Fruit fly (Drosophila melanogaster): Measurements from ENCODE around the gene Best1.

Gene Best1

DNA sequence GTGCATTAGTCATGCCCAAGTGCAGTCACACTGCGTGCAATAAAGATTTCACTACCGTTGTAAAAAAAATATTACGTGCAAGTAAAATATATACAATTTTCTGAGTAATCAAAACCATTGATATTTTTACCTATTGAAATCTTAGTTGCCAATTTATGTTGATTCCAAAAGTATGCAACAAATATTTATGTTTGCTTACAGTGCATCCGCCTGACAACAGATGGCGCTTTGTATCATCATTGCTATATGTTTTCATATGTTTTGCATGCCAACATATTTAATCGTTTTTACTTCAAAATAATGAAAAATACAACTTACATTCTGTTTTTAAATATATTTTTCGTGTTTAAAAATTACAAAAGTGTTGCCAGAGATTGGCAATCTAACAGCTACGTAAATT lies 33.3 kb upstream of the Best1 start (continued):
- peak; percentile 75 for TF ChIP-seq zen (tag; optimal IDR thresholded peaks at IDR 0.05)
- TF ChIP-seq eyg (GFP tag; optimal IDR thresholded peaks at IDR 0.05) = no peak
- TF ChIP-seq gem (tag; optimal IDR thresholded peaks at IDR 0.05) = peak; percentile 27
- peak; percentile 39 for TF ChIP-seq CG9727 (GFP tag; optimal IDR thresholded peaks at IDR 0.05)
- TF ChIP-seq Xbp1 (GFP tag; optimal IDR thresholded peaks at IDR 0.05) = peak; percentile 43
- no peak for TF ChIP-seq CG10462 (GFP tag; optimal IDR thresholded peaks at IDR 0.05)
- TF ChIP-seq gce (GFP tag; IDR thresholded peaks at IDR 0.05) = no peak
- no peak for TF ChIP-seq Doc2 (GFP tag; IDR thresholded peaks at IDR 0.05)
- peak; percentile 27 for TF ChIP-seq CG6813 (GFP tag; optimal IDR thresholded peaks at IDR 0.05)
- TF ChIP-seq btn (GFP tag; optimal IDR thresholded peaks at IDR 0.05) = peak; percentile 17
- TF ChIP-seq onecut (GFP tag; IDR thresholded peaks at IDR 0.05) = 0 out of 2 replicates have a peak, but pooled peaks have one; percentile 17
- TF ChIP-seq CG12391 (tag; optimal IDR thresholded peaks at IDR 0.05) = no peak
- TF ChIP-seq hth (optimal IDR thresholded peaks at IDR 0.05) = no peak
- TF ChIP-seq caup (GFP tag; optimal IDR thresholded peaks at IDR 0.05; ENCODE audit: severe bottlenecking) = peak; percentile 33
- TF ChIP-seq Scr (GFP tag; IDR thresholded peaks at IDR 0.05; ENCODE audit: partially characterized antibody) = no peak
- TF ChIP-seq CG11247 (GFP tag; IDR thresholded peaks at IDR 0.05) = 0 out of 2 replicates have a peak, but pooled peaks have one; percentile 45
- peak; percentile 41 for TF ChIP-seq tin (GFP tag; optimal IDR thresholded peaks at IDR 0.05)
- TF ChIP-seq sens (GFP tag) = peak; percentile 87
- no peak for TF ChIP-seq scrt (GFP tag; optimal IDR thresholded peaks at IDR 0.05)
- no peak for TF ChIP-seq CG4404 (GFP tag; IDR thresholded peaks at IDR 0.05)
- peak; percentile 14 for TF ChIP-seq CG17568 (GFP tag; optimal IDR thresholded peaks at IDR 0.05)
- no peak for TF ChIP-seq CG9215 (GFP tag; IDR thresholded peaks at IDR 0.05)
- TF ChIP-seq fu2 (GFP tag; optimal IDR thresholded peaks at IDR 0.05) = no peak
- TF ChIP-seq prd (optimal IDR thresholded peaks at IDR 0.05) = no peak
- 0 out of 3 replicates have a peak, but pooled peaks have one; percentile 30 for TF ChIP-seq prd (GFP tag; IDR thresholded peaks at IDR 0.05)
- no peak for TF ChIP-seq tup (GFP tag; optimal IDR thresholded peaks at IDR 0.05)
- TF ChIP-seq tio (GFP tag; optimal IDR thresholded peaks at IDR 0.05) = no peak
- TF ChIP-seq slou (GFP tag; optimal IDR thresholded peaks at IDR 0.05) = no peak
- no peak for TF ChIP-seq ato (GFP tag; IDR thresholded peaks at IDR 0.05; ENCODE audit: partially characterized antibody)
- peak; percentile 33 for TF ChIP-seq Meics (GFP tag; optimal IDR thresholded peaks at IDR 0.05)
- no peak for TF ChIP-seq sima (GFP tag; optimal IDR thresholded peaks at IDR 0.05)
- TF ChIP-seq Fer1 (GFP tag; optimal IDR thresholded peaks at IDR 0.05) = peak; percentile 3
- peak in 1 of 2 experiments; percentile 45 for TF ChIP-seq bsh (GFP tag; optimal IDR thresholded peaks at IDR 0.05)
- TF ChIP-seq Gug (GFP tag; IDR thresholded peaks at IDR 0.05) = no peak
- no peak for TF ChIP-seq HLH4C (GFP tag; IDR thresholded peaks at IDR 0.05; ENCODE audit: partially characterized antibody)
- TF ChIP-seq unc-4 (GFP tag; IDR thresholded peaks at IDR 0.05; ENCODE audit: partially characterized antibody) = no peak
- no peak for TF ChIP-seq Lim3 (GFP tag; IDR thresholded peaks at IDR 0.05)
- peak; percentile 45 for TF ChIP-seq CG14710 (tag; optimal IDR thresholded peaks at IDR 0.05)
- TF ChIP-seq CG7556 (GFP tag; optimal IDR thresholded peaks at IDR 0.05) = no peak
- peak; percentile 29 for TF ChIP-seq Camta (GFP tag; optimal IDR thresholded peaks at IDR 0.05)
- TF ChIP-seq az2 (GFP tag; optimal IDR thresholded peaks at IDR 0.05) = peak; percentile 9
- TF ChIP-seq CG7372 (GFP tag; IDR thresholded peaks at IDR 0.05) = 0 out of 2 replicates have a peak, but pooled peaks have one; percentile 12
- peak; percentile 41 for TF ChIP-seq NfI (GFP tag; optimal IDR thresholded peaks at IDR 0.05)
- peak; percentile 23 for TF ChIP-seq MTF-1 (GFP tag; optimal IDR thresholded peaks at IDR 0.05; ENCODE audit: borderline replicate concordance)
- TF ChIP-seq zen2 (GFP tag; IDR thresholded peaks at IDR 0.05; ENCODE audit: partially characterized antibody) = no peak
- peak; percentile 39; the same call in 1 of the 2 replicates for TF ChIP-seq seq (GFP tag; IDR thresholded peaks at IDR 0.05)
- TF ChIP-seq dpn (GFP tag; optimal IDR thresholded peaks at IDR 0.05) = peak; percentile 31 to 33
- TF ChIP-seq CG3407 (GFP tag; optimal IDR thresholded peaks at IDR 0.05) = no peak
- no peak for TF ChIP-seq Ada2b (GFP tag; IDR thresholded peaks at IDR 0.05)
- TF ChIP-seq CG2199 (GFP tag; IDR thresholded peaks at IDR 0.05) = peak; percentile 86
- peak; percentile 22 for TF ChIP-seq gsb-n (tag; optimal IDR thresholded peaks at IDR 0.05)
